Fruit fly (Drosophila melanogaster): Measurements from ENCODE around the gene CG2120.

Gene CG2120

DNA sequence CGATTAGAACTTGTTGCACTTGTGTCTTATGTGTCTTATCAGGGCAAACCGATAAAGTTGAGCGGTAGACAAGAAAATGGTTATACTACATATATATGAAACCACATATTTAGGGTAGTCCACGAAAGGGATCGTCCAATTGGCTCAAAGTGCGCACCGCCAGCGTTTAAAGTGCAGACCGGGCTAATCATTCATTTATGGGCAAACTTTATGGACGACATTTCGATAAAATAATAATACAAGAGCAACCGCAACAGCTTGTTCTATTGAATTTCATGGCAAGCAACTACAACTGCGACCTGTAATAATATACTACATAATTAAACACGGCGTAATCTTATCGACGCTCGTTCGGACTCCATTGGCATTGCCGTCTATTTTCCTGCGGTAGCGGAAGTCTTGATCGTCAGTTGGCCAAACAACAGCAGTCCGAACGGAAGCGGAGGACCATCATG is at the start of gene CG2120, which contains the start of gene cyr:
CG2120 (plus strand) TSS at position 405 of the 455 bp plus-strand sequence.
cyr (minus strand) TSS at position 294 of the 455 bp plus-strand sequence.
- TF ChIP-seq CG8478 (optimal IDR thresholded peaks at IDR 0.05) (no peak), CTCF (optimal IDR thresholded peaks at IDR 0.05) (no peak)

- TF ChIP-seq CTCF (optimal IDR thresholded peaks at IDR 0.05), result no peak
- no peak for TF ChIP-seq CG8478 (optimal IDR thresholded peaks at IDR 0.05)
These were observed 48.5 kb upstream of the CG2120 start, which contains the start of gene CG2256 for dm6 chrX:8087113-8087512. CG2256 (minus strand) TSS chrX:8087213.

dm6 chrX:8091017-8091620 is 44.5 kb upstream of the CG2120 start:
- TF ChIP-seq CG8478 (optimal IDR thresholded peaks at IDR 0.05) (no peak), CTCF (optimal IDR thresholded peaks at IDR 0.05) (no peak)

- TF ChIP-seq CTCF (optimal IDR thresholded peaks at IDR 0.05) (no peak), CG8478 (optimal IDR thresholded peaks at IDR 0.05) (no peak)
These were observed 43.4 kb upstream of the CG2120 start for dm6 chrX:8092075-8092682.

dm6 chrX:8092893-8093721 is 42.5 kb upstream of the CG2120 start:
- no peak for TF ChIP-seq CG8478 (optimal IDR thresholded peaks at IDR 0.05)
- no peak for TF ChIP-seq CTCF (optimal IDR thresholded peaks at IDR 0.05)

DNA sequence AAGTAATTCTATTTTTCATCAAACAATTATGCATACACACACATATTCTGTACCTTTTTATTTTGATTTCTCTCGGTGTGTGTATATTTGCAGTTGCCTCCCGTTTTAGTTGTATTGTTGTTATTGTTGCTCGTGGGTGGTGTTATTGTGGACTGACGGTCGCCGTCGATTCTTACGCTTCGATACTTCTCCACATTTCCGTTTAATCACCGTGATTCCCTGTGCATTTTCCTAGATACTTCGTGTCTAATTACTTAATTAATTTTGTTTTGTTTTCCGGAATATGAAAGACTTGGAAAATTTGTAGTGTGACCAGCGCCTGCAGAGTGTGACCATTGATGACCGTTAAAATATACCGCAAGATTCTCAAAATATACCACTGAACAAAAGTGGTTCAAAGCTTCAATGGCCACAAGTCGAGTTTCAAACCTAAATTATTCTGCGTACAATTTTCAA is 41.9 kb upstream of the CG2120 start, which contains the start of gene UbcE2H:
UbcE2H (minus strand) TSS at position 343 of the 456 bp plus-strand sequence.
- no peak for TF ChIP-seq CG8478 (optimal IDR thresholded peaks at IDR 0.05)
- TF ChIP-seq CTCF (optimal IDR thresholded peaks at IDR 0.05), result peak in 1 of 2 experiments; percentile 50

dm6 chrX:8100026-8100825 is 35.4 kb upstream of the CG2120 start:
- no peak for TF ChIP-seq CG8478 (optimal IDR thresholded peaks at IDR 0.05)
- TF ChIP-seq CTCF (optimal IDR thresholded peaks at IDR 0.05), result no peak

DNA sequence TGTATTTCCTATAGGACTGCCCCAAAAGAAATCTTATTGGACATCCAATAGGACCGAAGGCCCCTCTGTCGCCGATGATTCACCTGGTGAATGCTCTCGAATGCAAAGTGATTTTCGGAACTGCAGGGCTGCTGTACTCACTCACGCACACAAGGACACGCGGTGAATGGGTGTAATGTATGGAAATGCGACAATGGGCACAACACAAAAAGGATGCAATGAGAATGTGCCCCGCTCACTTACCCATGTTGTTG is 34.9 kb upstream of the CG2120 start:
- TF ChIP-seq CG8478 (optimal IDR thresholded peaks at IDR 0.05) (no peak), CTCF (optimal IDR thresholded peaks at IDR 0.05) (no peak)

DNA sequence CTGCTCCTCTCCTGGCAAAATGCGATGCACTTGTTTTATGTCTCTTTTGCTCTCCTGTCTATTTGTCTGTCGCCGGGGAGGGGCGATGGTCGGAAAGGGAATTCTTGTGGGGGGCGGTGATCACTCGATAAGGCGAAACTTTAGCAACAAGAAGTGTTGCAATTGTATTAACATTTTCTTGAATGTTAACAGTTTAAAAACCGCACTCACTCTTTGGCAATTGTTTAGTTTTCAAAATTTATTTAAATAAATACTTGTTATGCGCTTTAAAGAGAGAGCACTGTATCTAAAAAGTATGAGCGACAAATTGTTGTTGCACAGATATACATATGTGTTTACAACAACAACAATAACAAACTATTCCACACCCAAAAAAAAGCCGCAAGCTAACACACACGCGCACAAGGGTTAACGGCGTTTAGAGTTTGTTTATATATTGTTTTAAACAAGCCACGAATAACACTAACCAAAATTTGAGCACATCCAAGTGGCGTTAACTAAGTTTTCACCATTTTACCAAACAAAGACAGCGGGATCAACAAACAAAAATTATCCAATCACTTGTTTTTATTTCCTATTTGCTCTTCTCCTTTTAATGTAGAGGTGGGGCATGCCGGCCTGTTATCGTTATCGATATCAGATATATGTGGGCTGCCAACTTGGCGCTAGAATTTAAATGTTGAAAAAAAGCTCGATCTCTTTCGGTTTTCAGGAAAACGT is 34.0 kb upstream of the CG2120 start, which contains the start of gene CG2258:
CG2258 (minus strand) TSS at position 617 of the 720 bp plus-strand sequence.
- TF ChIP-seq CTCF (optimal IDR thresholded peaks at IDR 0.05) (no peak), CG8478 (optimal IDR thresholded peaks at IDR 0.05) (no peak)

DNA sequence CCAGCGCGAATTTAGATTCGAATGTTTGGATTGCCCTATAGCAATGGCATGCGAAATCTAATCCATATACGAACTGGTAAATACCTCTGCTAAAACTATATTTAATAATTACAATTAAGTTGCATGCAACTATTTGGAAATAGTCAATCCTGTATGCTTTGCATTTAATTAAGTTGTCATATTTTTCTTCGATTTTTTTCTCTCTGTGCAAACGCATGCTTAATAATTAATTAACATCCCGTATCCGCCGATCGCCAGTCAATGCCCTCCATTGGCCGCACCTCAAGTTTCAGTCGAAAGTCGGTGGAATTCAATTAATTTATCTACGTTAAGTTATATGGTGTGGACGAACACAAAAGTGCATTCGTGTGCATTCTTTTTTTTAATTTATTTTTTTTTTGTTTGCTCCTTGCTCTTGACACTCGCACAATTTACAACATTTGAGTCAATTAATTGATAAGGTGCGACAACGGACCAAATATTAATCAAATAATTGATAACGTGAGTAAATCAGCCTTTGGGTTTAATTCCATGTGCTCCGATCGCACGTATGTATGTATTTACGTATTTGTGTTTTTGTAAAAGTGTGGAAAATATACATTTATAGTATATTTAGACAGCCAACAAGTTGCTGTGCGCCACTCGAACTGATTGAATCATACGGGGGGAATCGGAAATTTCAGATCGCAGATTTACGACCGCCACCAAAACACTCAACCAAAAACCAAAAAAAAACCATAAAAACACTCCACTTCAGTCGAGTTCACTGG is 29.2 kb upstream of the CG2120 start:
- TF ChIP-seq CTCF (optimal IDR thresholded peaks at IDR 0.05), result no peak
- no peak for TF ChIP-seq CG8478 (optimal IDR thresholded peaks at IDR 0.05)

- TF ChIP-seq CTCF (optimal IDR thresholded peaks at IDR 0.05) (no peak), CG8478 (optimal IDR thresholded peaks at IDR 0.05) (no peak)
These were observed 27.7 kb upstream of the CG2120 start for dm6 chrX:8107936-8108335.

- TF ChIP-seq CG8478 (optimal IDR thresholded peaks at IDR 0.05) (no peak), CTCF (optimal IDR thresholded peaks at IDR 0.05) (no peak)
These were observed 24.6 kb upstream of the CG2120 start for dm6 chrX:8110984-8111383.

DNA sequence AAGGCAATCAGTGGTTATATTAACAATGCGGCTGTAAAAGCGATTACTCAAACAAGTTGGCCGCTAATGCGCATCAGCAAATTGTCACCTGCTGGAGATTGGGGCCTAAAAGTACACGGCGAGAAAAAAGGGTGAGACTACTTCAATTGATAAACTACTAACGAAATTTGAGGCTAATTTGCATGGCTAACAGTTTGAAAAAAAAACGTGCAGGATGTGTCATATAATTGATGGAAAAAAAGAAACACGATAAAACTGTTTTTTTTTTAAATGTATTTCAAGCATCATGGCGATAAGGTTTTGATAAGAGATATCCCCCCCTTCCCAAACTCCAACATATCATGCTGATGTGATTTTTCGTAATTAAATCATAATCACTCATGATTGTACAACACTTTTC is 22.9 kb upstream of the CG2120 start:
- TF ChIP-seq CG8478 (optimal IDR thresholded peaks at IDR 0.05) (no peak), CTCF (optimal IDR thresholded peaks at IDR 0.05) (no peak)
